Worm (Caenorhabditis elegans) whole organism, early embryonic: ENCODE measurements around the gene catp-3.

Experiments
- ama-1 ChIP-seq: fragments of 150-350 bp; optimal IDR thresholded peaks from 2 replicates; lab custom pipeline; 2014
- flt-1 ChIP-seq: fragments of 200-800 bp; sonication (Bioruptor generic); IDR thresholded peaks from 2 replicates; pipeline ENCODE4 v1.3.6; 2022; ENCODE audit warnings: missing genetic modification characterization, missing compliant biosample characterization

DNA sequence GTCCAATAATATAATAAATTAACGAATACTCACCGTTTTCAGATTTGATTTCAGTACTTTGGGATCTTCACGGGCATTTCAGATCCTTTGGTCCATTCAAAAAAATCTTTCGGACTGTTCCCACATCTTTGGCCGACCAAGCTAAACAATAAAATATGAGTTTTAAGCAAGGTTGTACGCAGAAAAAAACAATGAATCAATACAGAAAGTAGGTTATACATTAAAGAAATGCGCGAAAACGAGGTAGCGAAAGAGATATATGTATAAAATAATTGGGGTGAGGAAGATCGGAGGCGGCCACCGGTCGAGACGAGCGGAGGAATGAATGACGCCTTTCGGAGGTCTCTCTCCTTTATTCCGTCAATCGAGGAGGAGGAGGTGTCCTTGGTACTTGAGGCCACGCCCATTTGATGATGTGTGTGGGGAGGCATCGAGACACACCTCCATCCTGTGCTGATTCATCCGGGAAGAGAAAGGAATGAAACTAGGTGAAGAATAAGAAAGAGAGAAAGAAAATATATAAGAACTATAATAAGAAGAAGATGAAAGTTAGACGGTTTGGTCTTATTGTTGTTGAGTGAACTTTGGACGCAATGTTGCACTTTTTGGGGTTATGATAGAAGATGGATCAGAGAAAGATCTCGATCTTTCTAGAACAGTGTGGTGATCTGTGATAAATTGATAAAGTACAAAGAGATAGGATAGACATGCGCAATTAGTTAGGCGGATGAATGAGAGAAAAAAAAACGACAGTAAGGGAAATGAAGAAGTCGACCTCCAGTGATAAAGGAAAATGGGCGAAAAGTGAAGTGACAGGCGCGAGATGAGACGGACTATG is 35.3 kb upstream of the catp-3 start:
- TF ChIP-seq flt-1 (no peak), ama-1 (lab: Kevin White, UChicago) (peak; percentile 82)
